Worm (Caenorhabditis elegans) whole organism, mixed stage, embryonic: ENCODE data around the gene mlc-4.

ENCODE experiments used
- nhr-12 ChIP-seq: fragments of 150-350 bp; optimal IDR thresholded peaks from 2 replicates; lab custom pipeline; 2014; ENCODE audit warnings: missing biosample characterization, missing genetic modification characterization
- nhr-237 ChIP-seq: fragments of 150-350 bp; optimal IDR thresholded peaks from 2 replicates; lab custom pipeline; 2014; ENCODE audit warnings: missing biosample characterization, missing genetic modification characterization
- pha-4 ChIP-seq: fragments of 150-350 bp; optimal IDR thresholded peaks from 2 replicates; lab custom pipeline; 2018; ENCODE audit warnings: missing biosample characterization, missing genetic modification reagents, missing genetic modification characterization
- snpc-4 ChIP-seq: fragments of 150-350 bp; optimal IDR thresholded peaks from 2 replicates; lab custom pipeline; 2014; ENCODE audit warnings: missing biosample characterization, missing genetic modification characterization
- unc-120 ChIP-seq: sonication (generic microtip); optimal IDR thresholded peaks from 2 replicates; lab custom pipeline; 2017; ENCODE audit warnings: missing genetic modification characterization, missing compliant biosample characterization; ENCODE audit not compliant: poor library complexity, severe bottlenecking

ce11 chrIII:3435152-3435551 lies 41.6 kb upstream of the mlc-4 start:
- no peak for TF ChIP-seq nhr-12 (tag; lab: Kevin White, UChicago)
- no peak for TF ChIP-seq snpc-4
- no peak for TF ChIP-seq nhr-237 (tag; lab: Kevin White, UChicago)
- no peak for TF ChIP-seq unc-120 (tag; lab: Kevin White, UChicago)
- no peak for TF ChIP-seq pha-4 (tag; lab: Kevin White, UChicago)
